Fruit fly (Drosophila melanogaster) whole organism, embryonic: ENCODE data around the gene Cep290.

Source experiments
- ATbp ChIP-seq: fragments of 200-800 bp; sonication (Bioruptor generic); optimal IDR thresholded peaks from 2 replicates; lab custom pipeline; 2017; ENCODE audit warnings: missing biosample characterization, mild to moderate bottlenecking, missing genetic modification characterization, missing genetic modification reagents
- Adf1 ChIP-seq: fragments of 200-800 bp; sonication (Bioruptor generic); IDR thresholded peaks from 2 replicates; pipeline ENCODE4 v1.3.6; 2022; ENCODE audit warnings: missing biosample characterization, missing genetic modification characterization
- BEAF-32 ChIP-seq: fragments of 200-800 bp; sonication (Bioruptor generic); optimal IDR thresholded peaks from 3 replicates; lab custom pipeline; 2017; ENCODE audit warnings: missing biosample characterization, missing genetic modification characterization, mild to moderate bottlenecking, moderate library complexity, missing genetic modification reagents
- CG10274 ChIP-seq: fragments of 200-800 bp; sonication (Bioruptor generic); optimal IDR thresholded peaks from 3 replicates; lab custom pipeline; 2017; ENCODE audit warnings: missing biosample characterization, mild to moderate bottlenecking, missing genetic modification characterization
- CG11560 ChIP-seq: fragments of 200-800 bp; sonication (Bioruptor generic); IDR thresholded peaks from 3 replicates; pipeline ENCODE4 v1.3.6; 2022; ENCODE audit warnings: missing biosample characterization, missing genetic modification characterization
- CG12071 ChIP-seq: fragments of 200-800 bp; sonication (Bioruptor generic); optimal IDR thresholded peaks from 3 replicates; lab custom pipeline; 2018; ENCODE audit warnings: missing biosample characterization, mild to moderate bottlenecking, missing genetic modification characterization
- CG12659 ChIP-seq: fragments of 200-800 bp; sonication (Bioruptor generic); optimal IDR thresholded peaks from 3 replicates; lab custom pipeline; 2017; ENCODE audit warnings: mild to moderate bottlenecking, missing biosample characterization, missing genetic modification reagents, missing genetic modification characterization
- CG12744 ChIP-seq: fragments of 200-800 bp; sonication (Bioruptor generic); optimal IDR thresholded peaks from 2 replicates; lab custom pipeline; 2016; ENCODE audit warnings: missing biosample characterization, missing genetic modification characterization
- CG12769 ChIP-seq: fragments of 200-800 bp; sonication (Bioruptor generic); optimal IDR thresholded peaks from 2 replicates; lab custom pipeline; 2019; ENCODE audit warnings: missing biosample characterization, mild to moderate bottlenecking, missing genetic modification characterization, moderate library complexity
- CG14050 ChIP-seq: fragments of 200-800 bp; sonication (Bioruptor generic); IDR thresholded peaks from 3 replicates; pipeline ENCODE4 v1.3.6; 2022; ENCODE audit warnings: missing biosample characterization, missing genetic modification characterization
- CG14710 ChIP-seq: fragments of 200-800 bp; sonication (Bioruptor generic); optimal IDR thresholded peaks from 3 replicates; lab custom pipeline; 2019; ENCODE audit warnings: missing biosample characterization, mild to moderate bottlenecking, missing genetic modification characterization, moderate library complexity
- CG15696 ChIP-seq: fragments of 200-800 bp; sonication (Bioruptor generic); optimal IDR thresholded peaks from 2 replicates; lab custom pipeline; 2019; ENCODE audit warnings: missing biosample characterization, mild to moderate bottlenecking, missing genetic modification characterization, moderate library complexity
- CG1647 ChIP-seq: fragments of 200-800 bp; sonication (Bioruptor generic); optimal IDR thresholded peaks from 3 replicates; lab custom pipeline; 2016; ENCODE audit warnings: missing biosample characterization, missing genetic modification characterization
- CG32532 ChIP-seq: fragments of 200-800 bp; sonication (Bioruptor generic); IDR thresholded peaks from 2 replicates; pipeline ENCODE4 v1.3.6; 2022; ENCODE audit warnings: missing biosample characterization, missing genetic modification characterization
- CG34422 ChIP-seq: fragments of 200-800 bp; sonication (Bioruptor generic); IDR thresholded peaks from 3 replicates; pipeline ENCODE4 v1.3.6; 2022; ENCODE audit warnings: missing biosample characterization, missing genetic modification characterization
- CG4282 ChIP-seq: fragments of 200-800 bp; sonication (Bioruptor generic); optimal IDR thresholded peaks from 2 replicates; lab custom pipeline; 2016; ENCODE audit warnings: missing biosample characterization, missing genetic modification characterization
- CG7556 ChIP-seq: fragments of 200-800 bp; sonication (Bioruptor generic); optimal IDR thresholded peaks from 2 replicates; lab custom pipeline; 2017; ENCODE audit warnings: missing biosample characterization, mild to moderate bottlenecking, missing genetic modification characterization
- CG8478 ChIP-seq: fragments of >200 bp; optimal IDR thresholded peaks from 2 replicates; lab custom pipeline; 2018
- CG9215 ChIP-seq: fragments of 200-800 bp; sonication (Bioruptor generic); IDR thresholded peaks from 2 replicates; pipeline ENCODE4 v1.3.6; 2022; ENCODE audit warnings: missing biosample characterization, missing genetic modification characterization
- CG9609 ChIP-seq: fragments of 200-800 bp; sonication (Bioruptor generic); optimal IDR thresholded peaks from 3 replicates; lab custom pipeline; 2016; ENCODE audit warnings: missing biosample characterization, missing genetic modification characterization
- CTCF ChIP-seq: fragments of 200-800 bp; sonication (Bioruptor generic); optimal IDR thresholded peaks from 2 replicates; lab custom pipeline; 2017; ENCODE audit warnings: missing biosample characterization, mild to moderate bottlenecking, missing genetic modification characterization, moderate library complexity
- Camta ChIP-seq: fragments of 200-800 bp; sonication (Bioruptor generic); optimal IDR thresholded peaks from 2 replicates; lab custom pipeline; 2016; ENCODE audit warnings: missing biosample characterization, missing genetic modification characterization
- Chrac-16 ChIP-seq: fragments of 200-800 bp; sonication (Bioruptor generic); optimal IDR thresholded peaks from 3 replicates; lab custom pipeline; 2016; ENCODE audit warnings: missing biosample characterization, missing genetic modification characterization
- CrebB ChIP-seq: fragments of 200-800 bp; sonication (Bioruptor generic); optimal IDR thresholded peaks from 3 replicates; lab custom pipeline; 2018; ENCODE audit warnings: missing biosample characterization, mild to moderate bottlenecking, missing genetic modification characterization
- D19A ChIP-seq: fragments of 200-800 bp; optimal IDR thresholded peaks from 3 replicates; lab custom pipeline; 2019; ENCODE audit warnings: missing biosample characterization, mild to moderate bottlenecking, missing genetic modification characterization, moderate library complexity
- E2f1 ChIP-seq: fragments of 200-800 bp; sonication (Bioruptor generic); IDR thresholded peaks from 2 replicates; pipeline ENCODE4 v1.3.6; 2022; ENCODE audit warnings: missing biosample characterization, missing genetic modification characterization
- Eip74EF ChIP-seq, 2 experiments: fragments of 200-800 bp in 1 of 2; fragments of >200 bp in 1 of 2; sonication (Bioruptor generic) in 1 of 2; optimal IDR thresholded peaks; 2 replicates each; lab custom pipeline; 2017 to 2019; ENCODE audit warnings: missing biosample characterization in 2 of 2, missing genetic modification characterization in 2 of 2, mild to moderate bottlenecking in 1 of 2, moderate library complexity in 1 of 2
- Elba2 ChIP-seq: fragments of 200-800 bp; sonication (Bioruptor generic); optimal IDR thresholded peaks from 3 replicates; lab custom pipeline; 2016; ENCODE audit warnings: missing biosample characterization, missing genetic modification characterization
- HHEX ChIP-seq: fragments of 200-800 bp; sonication (Bioruptor generic); optimal IDR thresholded peaks from 3 replicates; lab custom pipeline; 2017; ENCODE audit warnings: missing biosample characterization, mild to moderate bottlenecking, missing genetic modification characterization, missing genetic modification reagents
- Lhr ChIP-seq: fragments of 200-800 bp; sonication (Bioruptor generic); optimal IDR thresholded peaks from 3 replicates; lab custom pipeline; 2017; ENCODE audit warnings: mild to moderate bottlenecking, missing biosample characterization, missing genetic modification reagents, missing genetic modification characterization
- Xrp1 ChIP-seq: fragments of 200-800 bp; sonication (Bioruptor generic); IDR thresholded peaks from 2 replicates; pipeline ENCODE4 v1.3.6; 2022; ENCODE audit warnings: missing biosample characterization, missing genetic modification characterization
- caup ChIP-seq: fragments of 200-800 bp; sonication (Bioruptor generic); optimal IDR thresholded peaks from 3 replicates; lab custom pipeline; 2017; ENCODE audit warnings: missing biosample characterization, mild to moderate bottlenecking, missing genetic modification characterization, moderate library complexity; ENCODE audit not compliant: severe bottlenecking
- cwo ChIP-seq: fragments of 200-800 bp; sonication (Bioruptor generic); optimal IDR thresholded peaks from 3 replicates; lab custom pipeline; 2017; ENCODE audit warnings: missing biosample characterization, missing genetic modification characterization, mild to moderate bottlenecking, moderate library complexity, missing genetic modification reagents
- dmrt99B ChIP-seq: fragments of 200-800 bp; sonication (Bioruptor generic); optimal IDR thresholded peaks from 2 replicates; lab custom pipeline; 2018; ENCODE audit warnings: missing biosample characterization, mild to moderate bottlenecking, missing genetic modification characterization, moderate library complexity
- esg ChIP-seq: fragments of 200-800 bp; sonication (Bioruptor generic); conservative IDR thresholded peaks from 2 replicates; pipeline ENCODE4 v1.3.6; 2022; ENCODE audit warnings: missing biosample characterization, missing genetic modification characterization
- gcm ChIP-seq: fragments of 200-800 bp; sonication (Bioruptor generic); optimal IDR thresholded peaks from 2 replicates; lab custom pipeline; 2019; ENCODE audit warnings: missing biosample characterization, mild to moderate bottlenecking, missing genetic modification characterization, moderate library complexity
- grau ChIP-seq: fragments of 200-800 bp; optimal IDR thresholded peaks from 3 replicates; lab custom pipeline; 2019; ENCODE audit warnings: missing biosample characterization, mild to moderate bottlenecking, missing genetic modification characterization, moderate library complexity
- jing ChIP-seq: fragments of 200-800 bp; sonication (Bioruptor generic); optimal IDR thresholded peaks from 2 replicates; lab custom pipeline; 2018; ENCODE audit warnings: missing biosample characterization, mild to moderate bottlenecking, missing genetic modification characterization
- kay ChIP-seq: fragments of 200-800 bp; sonication (Bioruptor generic); optimal IDR thresholded peaks from 2 replicates; lab custom pipeline; 2016; ENCODE audit warnings: missing biosample characterization, missing genetic modification characterization
- nerfin-2 ChIP-seq: fragments of 200-800 bp; sonication (Bioruptor generic); IDR thresholded peaks from 2 replicates; pipeline ENCODE4 v1.3.6; 2022; ENCODE audit warnings: missing biosample characterization, missing genetic modification characterization; ENCODE audit not compliant: partially characterized antibody
- peb ChIP-seq: fragments of 200-800 bp; sonication (Bioruptor generic); IDR thresholded peaks from 2 replicates; pipeline ENCODE4 v1.3.6; 2022; ENCODE audit warnings: missing biosample characterization, missing genetic modification characterization
- ranshi ChIP-seq: fragments of 200-800 bp; sonication (Bioruptor generic); IDR thresholded peaks from 2 replicates; pipeline ENCODE4 v1.3.6; 2022; ENCODE audit warnings: missing biosample characterization, missing genetic modification characterization
- rib ChIP-seq: fragments of 200-800 bp; sonication (Bioruptor generic); IDR thresholded peaks from 2 replicates; pipeline ENCODE4 v1.3.6; 2022; ENCODE audit warnings: missing biosample characterization, missing genetic modification characterization
- run ChIP-seq: fragments of 200-800 bp; sonication (Bioruptor generic); optimal IDR thresholded peaks from 3 replicates; lab custom pipeline; 2018; ENCODE audit warnings: missing biosample characterization, mild to moderate bottlenecking, missing genetic modification characterization
- sc ChIP-seq, 3 experiments: fragments of >200 bp in 2 of 3; fragments of 200-800 bp in 1 of 3; sonication (Bioruptor generic) in 1 of 3; optimal IDR thresholded peaks; 2 replicates in 2 of 3; 3 replicates in 1 of 3; lab custom pipeline; 2017; ENCODE audit warnings: mild to moderate bottlenecking in 1 of 3, missing biosample characterization in 1 of 3, missing genetic modification characterization in 1 of 3, missing genetic modification reagents in 1 of 3
- sens ChIP-seq: fragments of 200-800 bp; sonication (Bioruptor generic); peaks from one replicate; lab custom pipeline; 2016; ENCODE audit warnings: missing biosample characterization, missing genetic modification characterization
- slou ChIP-seq: fragments of 200-800 bp; sonication (Bioruptor generic); optimal IDR thresholded peaks from 3 replicates; lab custom pipeline; 2016; ENCODE audit warnings: missing biosample characterization, missing genetic modification characterization
- slp2 ChIP-seq: fragments of 200-800 bp; sonication (Bioruptor generic); optimal IDR thresholded peaks from 2 replicates; lab custom pipeline; 2016; ENCODE audit warnings: missing biosample characterization, missing genetic modification characterization
- ssp ChIP-seq: fragments of 200-800 bp; sonication (Bioruptor generic); IDR thresholded peaks from 2 replicates; pipeline ENCODE4 v1.3.6; 2022; ENCODE audit warnings: missing biosample characterization, missing genetic modification characterization
- twi ChIP-seq: fragments of 200-800 bp; optimal IDR thresholded peaks from 2 replicates; lab custom pipeline; 2019; ENCODE audit warnings: missing biosample characterization, mild to moderate bottlenecking, missing genetic modification characterization, moderate library complexity
- vvl ChIP-seq: fragments of 200-800 bp; sonication (Bioruptor generic); IDR thresholded peaks from 2 replicates; pipeline ENCODE4 v1.3.6; 2022; ENCODE audit warnings: missing biosample characterization, missing genetic modification characterization

Gene Cep290

dm6 chr3L:821951-822350, 21.8 kb upstream of the Cep290 start (continued):
- peak; percentile 75 for TF ChIP-seq CG12769 (tag; lab: Kevin White, UChicago)
- no peak for TF ChIP-seq Adf1
- peak; percentile 35; the same call in 1 of the 3 replicates for TF ChIP-seq CG14050 (GFP tag; lab: Robert Waterston, UW)
- no peak for TF ChIP-seq CG9609
- peak in 1 of 2 experiments; percentile 78 for TF ChIP-seq Eip74EF (GFP tag; optimal IDR thresholded peaks at IDR 0.05; lab: Kevin White, UChicago)
- TF ChIP-seq CG8478 (lab: Kevin White, UChicago) = no peak
- TF ChIP-seq sens = peak; percentile 95
- TF ChIP-seq twi (tag; lab: Kevin White, UChicago) = peak; percentile 82
- no peak for TF ChIP-seq CG12744
- TF ChIP-seq ranshi (GFP tag; lab: Robert Waterston, UW) = peak; percentile 80
- TF ChIP-seq esg (GFP tag; lab: Robert Waterston, UW) = peak; percentile 72
- TF ChIP-seq Elba2 (GFP tag; lab: Kevin White, UChicago) = no peak
- TF ChIP-seq CG7556 (GFP tag; lab: Kevin White, UChicago) = peak; percentile 72
- peak; percentile 18 for TF ChIP-seq CrebB (tag; lab: Kevin White, UChicago)
- TF ChIP-seq CG12071 (GFP tag; lab: Kevin White, UChicago) = peak; percentile 67
- no peak for TF ChIP-seq nerfin-2
- TF ChIP-seq Camta = peak; percentile 47
- TF ChIP-seq CG1647 (GFP tag; lab: Kevin White, UChicago) = peak; percentile 20
- no peak for TF ChIP-seq slp2
- TF ChIP-seq peb (GFP tag; lab: Robert Waterston, UW) = peak; percentile 21; the same call in 1 of the 2 replicates
- TF ChIP-seq grau = peak; percentile 63
- peak; percentile 56 for TF ChIP-seq ssp (GFP tag; lab: Robert Waterston, UW)
- TF ChIP-seq Xrp1 (GFP tag; lab: Robert Waterston, UW) = peak; percentile 82
- TF ChIP-seq kay (GFP tag; lab: Kevin White, UChicago) = peak; percentile 10
- peak; percentile 40 for TF ChIP-seq CG12659 (GFP tag; lab: Kevin White, UChicago)
- TF ChIP-seq dmrt99B (tag; lab: Kevin White, UChicago) = peak; percentile 86
- peak; percentile 72 for TF ChIP-seq gcm (GFP tag; lab: Kevin White, UChicago)
- TF ChIP-seq CG10274 (GFP tag; lab: Kevin White, UChicago) = peak; percentile 42
- TF ChIP-seq CG4282 (GFP tag; lab: Kevin White, UChicago) = no peak
- peak; percentile 24 for TF ChIP-seq Lhr
- TF ChIP-seq CG14710 = peak; percentile 75
- peak; percentile 76 for TF ChIP-seq HHEX (GFP tag; lab: Kevin White, UChicago)
- TF ChIP-seq CG32532 (GFP tag; lab: Robert Waterston, UW) = peak; percentile 76
- TF ChIP-seq run (tag; lab: Kevin White, UChicago) = peak; percentile 62
- peak; percentile 68 for TF ChIP-seq CG15696 (tag; lab: Kevin White, UChicago)
- TF ChIP-seq sc (optimal IDR thresholded peaks at IDR 0.05; lab: Kevin White, UChicago) = no peak
- TF ChIP-seq sc (GFP tag; optimal IDR thresholded peaks at IDR 0.05; lab: Kevin White, UChicago) = peak; percentile 26
- peak; percentile 90 for TF ChIP-seq cwo (GFP tag; lab: Kevin White, UChicago)
- TF ChIP-seq CTCF = peak; percentile 49
- TF ChIP-seq Chrac-16 = peak; percentile 49
- TF ChIP-seq BEAF-32 (GFP tag; lab: Kevin White, UChicago) = no peak
- TF ChIP-seq vvl (GFP tag; lab: Robert Waterston, UW) = peak; percentile 89
- TF ChIP-seq CG9215 (GFP tag; lab: Robert Waterston, UW) = peak; percentile 48; the same call in 1 of the 2 replicates
- TF ChIP-seq ATbp (GFP tag; lab: Kevin White, UChicago) = peak; percentile 79
- TF ChIP-seq CG34422 (GFP tag; lab: Robert Waterston, UW) = peak; percentile 60; the same call in 1 of the 3 replicates
- TF ChIP-seq slou (GFP tag; lab: Kevin White, UChicago) = no peak
- TF ChIP-seq E2f1 = peak; percentile 68
- peak; percentile 19 for TF ChIP-seq caup
- 0 out of 2 replicates have a peak, but pooled peaks have one; percentile 36 for TF ChIP-seq rib (GFP tag; lab: Robert Waterston, UW)
- TF ChIP-seq CG11560 (tag; lab: Robert Waterston, UW) = 0 out of 3 replicates have a peak, but pooled peaks have one; percentile 48
- peak; percentile 36 for TF ChIP-seq jing
- TF ChIP-seq D19A (tag; lab: Kevin White, UChicago) = peak; percentile 82
